Worm (Caenorhabditis elegans) whole organism, L4 larva: ENCODE results near the gene M163.1.
A peak's percentile ranks its signal among the peaks of the same experiment; 100 is the strongest.

Experiments
- F10B5.3 ChIP-seq: sonication (generic microtip); optimal IDR thresholded peaks from 2 replicates; lab custom pipeline; 2016; ENCODE audit warnings: mild to moderate bottlenecking, missing genetic modification characterization, missing compliant biosample characterization
- F37D6.2 ChIP-seq: sonication (generic microtip); optimal IDR thresholded peaks from 2 replicates; lab custom pipeline; 2016; ENCODE audit warnings: mild to moderate bottlenecking, missing genetic modification characterization, missing compliant biosample characterization
- F49E8.2 ChIP-seq: sonication (generic microtip); optimal IDR thresholded peaks from 2 replicates; lab custom pipeline; 2016; ENCODE audit warnings: missing compliant biosample characterization, mild to moderate bottlenecking, missing genetic modification characterization, borderline replicate concordance
- T20F7.1 ChIP-seq: fragments of 200-800 bp; sonication (Bioruptor generic); optimal IDR thresholded peaks from 2 replicates; lab custom pipeline; 2018; ENCODE audit warnings: mild to moderate bottlenecking, missing genetic modification characterization, missing compliant biosample characterization
- T26A8.4 ChIP-seq: fragments of 200-800 bp; sonication (Bioruptor generic); IDR thresholded peaks from 2 replicates; pipeline ENCODE4 v1.3.6; 2022; ENCODE audit warnings: missing genetic modification characterization, missing compliant biosample characterization
- Y105C5A.15 ChIP-seq: fragments of 200-800 bp; sonication (Bioruptor generic); IDR thresholded peaks from 2 replicates; pipeline ENCODE4 v1.3.6; 2022; ENCODE audit warnings: missing genetic modification characterization, missing compliant biosample characterization
- Y48G9A.11 ChIP-seq: fragments of 200-800 bp; sonication (Bioruptor generic); IDR thresholded peaks from 2 replicates; pipeline ENCODE4 v1.3.6; 2022; ENCODE audit warnings: missing genetic modification reagents, missing genetic modification characterization, missing compliant biosample characterization
- Y75B8A.6 ChIP-seq: fragments of 200-800 bp; sonication (Bioruptor generic); IDR thresholded peaks from 2 replicates; pipeline ENCODE4 v1.3.6; 2022; ENCODE audit warnings: missing genetic modification reagents, missing genetic modification characterization, missing compliant biosample characterization
- ZK337.2 ChIP-seq: fragments of 200-800 bp; sonication (Bioruptor generic); IDR thresholded peaks from 2 replicates; pipeline ENCODE4 v1.3.6; 2022; ENCODE audit warnings: missing genetic modification reagents, missing genetic modification characterization, missing compliant biosample characterization
- aha-1 ChIP-seq: fragments of 150-350 bp; peaks from one replicate; lab custom pipeline; 2014; ENCODE audit warnings: missing biosample characterization, missing genetic modification characterization
- aly-2 ChIP-seq: sonication (generic microtip); optimal IDR thresholded peaks from 2 replicates; lab custom pipeline; 2018; ENCODE audit warnings: missing biosample characterization, missing genetic modification characterization
- ceh-32 ChIP-seq: sonication (generic microtip); optimal IDR thresholded peaks from 2 replicates; lab custom pipeline; 2016; ENCODE audit warnings: mild to moderate bottlenecking, missing genetic modification characterization, missing compliant biosample characterization; ENCODE audit not compliant: poor library complexity
- ceh-44 ChIP-seq: fragments of 200-800 bp; sonication (Bioruptor generic); IDR thresholded peaks from 2 replicates; pipeline ENCODE4 v1.3.6; 2022; ENCODE audit warnings: missing genetic modification reagents, missing genetic modification characterization, missing compliant biosample characterization
- ceh-62 ChIP-seq: sonication (generic microtip); optimal IDR thresholded peaks from 2 replicates; lab custom pipeline; 2017; ENCODE audit warnings: missing biosample characterization, missing genetic modification characterization
- cey-2 ChIP-seq: sonication (generic microtip); optimal IDR thresholded peaks from 3 replicates; lab custom pipeline; 2017; ENCODE audit warnings: missing genetic modification characterization, mild to moderate bottlenecking, missing compliant biosample characterization, antibody characterized with exemption, borderline replicate concordance; ENCODE audit not compliant: insufficient read depth
- ctbp-1 ChIP-seq: fragments of 200-800 bp; sonication (Bioruptor generic); IDR thresholded peaks from 2 replicates; pipeline ENCODE4 v1.3.6; 2022; ENCODE audit warnings: missing genetic modification reagents, missing genetic modification characterization, missing compliant biosample characterization
- daf-19 ChIP-seq: fragments of 200-800 bp; sonication (Bioruptor generic); conservative IDR thresholded peaks from 2 replicates; pipeline ENCODE4 v1.3.6; 2022; ENCODE audit warnings: missing genetic modification characterization, missing compliant biosample characterization
- daf-8 ChIP-seq: fragments of 200-800 bp; sonication (Bioruptor generic); IDR thresholded peaks from 2 replicates; pipeline ENCODE4 v1.3.6; 2022; ENCODE audit warnings: missing genetic modification characterization, missing compliant biosample characterization
- dmd-9 ChIP-seq: fragments of 200-800 bp; sonication (Bioruptor generic); IDR thresholded peaks from 2 replicates; pipeline ENCODE4 v1.3.6; 2022; ENCODE audit warnings: missing genetic modification reagents, missing genetic modification characterization, missing compliant biosample characterization
- egl-27 ChIP-seq: sonication (generic microtip); optimal IDR thresholded peaks from 3 replicates; lab custom pipeline; 2017; ENCODE audit warnings: missing biosample characterization, missing genetic modification reagents, missing genetic modification characterization
- gei-8 ChIP-seq: fragments of 200-800 bp; sonication (Bioruptor generic); optimal IDR thresholded peaks from 2 replicates; lab custom pipeline; 2018; ENCODE audit warnings: mild to moderate bottlenecking, missing genetic modification characterization, missing compliant biosample characterization
- hlh-11 ChIP-seq: fragments of 200-800 bp; sonication (Bioruptor generic); optimal IDR thresholded peaks from 2 replicates; lab custom pipeline; 2018; ENCODE audit warnings: mild to moderate bottlenecking, missing genetic modification characterization, missing compliant biosample characterization
- hmg-1.1 ChIP-seq: fragments of 200-800 bp; sonication (Bioruptor generic); IDR thresholded peaks from 2 replicates; pipeline ENCODE4 v1.3.6; 2022; ENCODE audit warnings: missing genetic modification reagents, missing genetic modification characterization, missing compliant biosample characterization
- jun-1 ChIP-seq: fragments of 150-350 bp; optimal IDR thresholded peaks from 2 replicates; lab custom pipeline; 2014; ENCODE audit warnings: missing biosample characterization, missing genetic modification reagents, missing genetic modification characterization
- lin-13 ChIP-seq: fragments of 150-350 bp; optimal IDR thresholded peaks from 2 replicates; lab custom pipeline; 2014; ENCODE audit warnings: missing biosample characterization, missing genetic modification reagents, missing genetic modification characterization
- lin-29 ChIP-seq: fragments of 200-800 bp; sonication (Bioruptor generic); IDR thresholded peaks from 2 replicates; pipeline ENCODE4 v1.3.6; 2022; ENCODE audit warnings: missing genetic modification reagents, missing genetic modification characterization, missing compliant biosample characterization
- lin-38 ChIP-seq: fragments of 200-800 bp; sonication (Bioruptor generic); IDR thresholded peaks from 2 replicates; pipeline ENCODE4 v1.3.6; 2022; ENCODE audit warnings: missing genetic modification reagents, missing genetic modification characterization, missing compliant biosample characterization
- lsy-2 ChIP-seq, 2 experiments: fragments of 150-350 bp in 1 of 2; sonication (generic microtip) in 1 of 2; optimal IDR thresholded peaks; 2 replicates each; lab custom pipeline; 2014 to 2017; ENCODE audit warnings: missing biosample characterization in 2 of 2, missing genetic modification characterization in 2 of 2
- mes-2 ChIP-seq: sonication (generic microtip); optimal IDR thresholded peaks from 2 replicates; lab custom pipeline; 2016; ENCODE audit warnings: missing genotype, mild to moderate bottlenecking, missing genetic modification characterization, missing compliant biosample characterization; ENCODE audit not compliant: poor library complexity, severe bottlenecking
- mxl-3 ChIP-seq: fragments of 200-800 bp; sonication (Bioruptor generic); optimal IDR thresholded peaks from 2 replicates; lab custom pipeline; 2018; ENCODE audit warnings: mild to moderate bottlenecking, missing genetic modification characterization, missing compliant biosample characterization
- nhr-10 ChIP-seq: fragments of 150-350 bp; optimal IDR thresholded peaks from 2 replicates; lab custom pipeline; 2014; ENCODE audit warnings: missing biosample characterization, missing genetic modification characterization
- nhr-25 ChIP-seq: sonication (generic microtip); optimal IDR thresholded peaks from 2 replicates; lab custom pipeline; 2017; ENCODE audit warnings: missing genetic modification characterization, mild to moderate bottlenecking, missing compliant biosample characterization, antibody characterized with exemption, moderate library complexity, borderline replicate concordance; ENCODE audit not compliant: insufficient read depth
- nhr-28 ChIP-seq: fragments of 150-350 bp; optimal IDR thresholded peaks from 2 replicates; lab custom pipeline; 2014; ENCODE audit warnings: missing biosample characterization, missing genetic modification characterization
- nhr-41 ChIP-seq: fragments of 200-800 bp; sonication (Bioruptor generic); IDR thresholded peaks from 2 replicates; pipeline ENCODE4 v1.3.6; 2022; ENCODE audit warnings: missing genetic modification reagents, missing genetic modification characterization, missing compliant biosample characterization
- nhr-48 ChIP-seq: sonication (generic microtip); optimal IDR thresholded peaks from 2 replicates; lab custom pipeline; 2016; ENCODE audit warnings: mild to moderate bottlenecking, missing genetic modification characterization, missing compliant biosample characterization
- nhr-76 ChIP-seq: fragments of 150-350 bp; optimal IDR thresholded peaks from 2 replicates; lab custom pipeline; 2014; ENCODE audit warnings: missing biosample characterization, missing genetic modification characterization
- nhr-77 ChIP-seq: fragments of 150-350 bp; optimal IDR thresholded peaks from 2 replicates; lab custom pipeline; 2014; ENCODE audit warnings: missing biosample characterization, missing genetic modification characterization
- php-3 ChIP-seq: fragments of 200-800 bp; sonication (Bioruptor generic); IDR thresholded peaks from 2 replicates; pipeline ENCODE4 v1.3.6; 2022; ENCODE audit warnings: missing genetic modification reagents, missing genetic modification characterization, missing compliant biosample characterization
- pqm-1 ChIP-seq: sonication (generic microtip); optimal IDR thresholded peaks from 2 replicates; lab custom pipeline; 2017; ENCODE audit warnings: missing biosample characterization, missing genetic modification characterization
- set-16 ChIP-seq: fragments of 200-800 bp; sonication (Bioruptor generic); IDR thresholded peaks from 2 replicates; pipeline ENCODE4 v1.3.6; 2022; ENCODE audit warnings: missing genetic modification reagents, missing genetic modification characterization, missing compliant biosample characterization
- skn-1 ChIP-seq: fragments of 150-350 bp; optimal IDR thresholded peaks from 2 replicates; lab custom pipeline; 2014; ENCODE audit warnings: missing biosample characterization, missing genetic modification characterization
- snpc-1.2 ChIP-seq: fragments of 200-800 bp; sonication (Bioruptor generic); IDR thresholded peaks from 2 replicates; pipeline ENCODE4 v1.3.6; 2022; ENCODE audit warnings: missing genetic modification reagents, missing genetic modification characterization, missing compliant biosample characterization
- snpc-4 ChIP-seq: fragments of 150-350 bp; optimal IDR thresholded peaks from 2 replicates; lab custom pipeline; 2014; ENCODE audit warnings: missing biosample characterization, missing genetic modification characterization
- spr-1 ChIP-seq: sonication (generic microtip); optimal IDR thresholded peaks from 2 replicates; lab custom pipeline; 2016; ENCODE audit warnings: mild to moderate bottlenecking, missing genetic modification characterization, missing compliant biosample characterization
- tag-97 ChIP-seq: fragments of 200-800 bp; sonication (Bioruptor generic); IDR thresholded peaks from 2 replicates; pipeline ENCODE4 v1.3.6; 2022; ENCODE audit warnings: missing genetic modification characterization, missing compliant biosample characterization
- unc-62 ChIP-seq, 3 experiments: fragments of 150-350 bp in 1 of 3; sonication (generic microtip); optimal IDR thresholded peaks in 2 of 3; peaks in 1 of 3; 1 replicate in 1 of 3; 2 replicates in 2 of 3; lab custom pipeline; 2014 to 2017; ENCODE audit warnings: missing biosample characterization in 3 of 3, missing genetic modification characterization in 3 of 3, missing genetic modification reagents in 3 of 3, missing genotype in 1 of 3
- vab-7 ChIP-seq: fragments of 200-800 bp; sonication (Bioruptor generic); IDR thresholded peaks from 2 replicates; pipeline ENCODE4 v1.3.6; 2022; ENCODE audit warnings: missing genetic modification reagents, missing genetic modification characterization, missing compliant biosample characterization
- zfp-2 ChIP-seq: sonication (generic microtip); optimal IDR thresholded peaks from 2 replicates; lab custom pipeline; 2016; ENCODE audit warnings: mild to moderate bottlenecking, missing genetic modification characterization, missing compliant biosample characterization
- zfp-3 ChIP-seq: fragments of 200-800 bp; sonication (Bioruptor generic); conservative IDR thresholded peaks from 2 replicates; pipeline ENCODE4 v1.3.6; 2022; ENCODE audit warnings: missing genetic modification reagents, missing genetic modification characterization, missing compliant biosample characterization
- ztf-11 ChIP-seq: fragments of 150-350 bp; optimal IDR thresholded peaks from 2 replicates; lab custom pipeline; 2014; ENCODE audit warnings: missing biosample characterization, missing genetic modification characterization
- ztf-7 ChIP-seq: fragments of 150-350 bp; optimal IDR thresholded peaks from 2 replicates; lab custom pipeline; 2014; ENCODE audit warnings: missing biosample characterization, missing genetic modification characterization

M163.1 gene

DNA sequence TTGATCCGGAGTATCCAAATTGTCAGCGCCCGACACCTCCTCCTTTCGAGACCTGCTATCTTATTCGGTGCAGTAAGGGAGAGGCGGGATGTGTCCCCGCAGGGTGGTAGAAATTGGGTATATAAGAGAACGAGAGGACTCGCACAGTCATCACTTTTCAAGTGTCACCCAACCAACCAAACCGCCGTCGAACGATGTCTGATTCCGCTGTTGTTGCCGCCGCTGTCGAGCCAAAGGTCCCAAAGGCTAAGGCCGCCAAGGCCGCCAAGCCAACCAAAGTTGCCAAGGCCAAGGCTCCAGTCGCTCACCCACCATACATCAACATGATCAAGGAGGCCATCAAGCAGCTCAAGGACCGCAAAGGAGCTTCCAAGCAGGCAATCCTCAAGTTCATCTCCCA lies 13.7 kb downstream of the M163.1 start, which contains the start of gene his-24 (continued):
- peak; percentile 65 for TF ChIP-seq php-3
- TF ChIP-seq ZK337.2: no peak
- no peak for TF ChIP-seq gei-8 (GFP tag; lab: Kevin White, UChicago)
- peak; percentile 18 for TF ChIP-seq nhr-25
- TF ChIP-seq mes-2 (tag; lab: Kevin White, UChicago): peak; percentile 81
- no peak for TF ChIP-seq skn-1 (tag; lab: Kevin White, UChicago)
- no peak for TF ChIP-seq nhr-41
- TF ChIP-seq cey-2 (tag; lab: Kevin White, UChicago): no peak
- TF ChIP-seq nhr-28 (tag; lab: Kevin White, UChicago): peak; percentile 56
- TF ChIP-seq lin-13 (GFP tag; lab: Kevin White, UChicago): peak; percentile 25
- TF ChIP-seq zfp-3 (GFP tag; lab: Robert Waterston, UW): no peak
- 0 out of 2 replicates have a peak, but pooled peaks have one; percentile 32 for TF ChIP-seq vab-7 (GFP tag; lab: Robert Waterston, UW)
- no peak for TF ChIP-seq tag-97 (GFP tag; lab: Robert Waterston, UW)
- peak; percentile 19 for TF ChIP-seq F37D6.2 (tag; lab: Kevin White, UChicago)
- no peak for TF ChIP-seq Y105C5A.15 (GFP tag; lab: Robert Waterston, UW)
- no peak for TF ChIP-seq lin-38
- TF ChIP-seq ceh-62: no peak
- peak; percentile 66; the same call in 1 of the 2 replicates for TF ChIP-seq dmd-9
- no peak for TF ChIP-seq egl-27
- no peak for TF ChIP-seq Y48G9A.11
- no peak for TF ChIP-seq Y75B8A.6 (GFP tag; lab: Robert Waterston, UW)
- no peak for TF ChIP-seq F10B5.3 (tag; lab: Kevin White, UChicago)
- TF ChIP-seq zfp-2: no peak
- peak; percentile 40 for TF ChIP-seq pqm-1 (tag; lab: Kevin White, UChicago)
- TF ChIP-seq nhr-10 (tag; lab: Kevin White, UChicago): no peak
- no peak for TF ChIP-seq snpc-1.2
- no peak for TF ChIP-seq daf-8 (GFP tag; lab: Robert Waterston, UW)
- no peak for TF ChIP-seq set-16
- TF ChIP-seq ztf-11 (tag; lab: Kevin White, UChicago): no peak
- peak in 1 of 2 experiments; percentile 70 for TF ChIP-seq lsy-2 (tag; optimal IDR thresholded peaks at IDR 0.05; lab: Kevin White, UChicago)
- peak; percentile 70 for TF ChIP-seq hlh-11 (tag; lab: Kevin White, UChicago)
- peak; percentile 39 for TF ChIP-seq spr-1 (tag; lab: Kevin White, UChicago)
- no peak for TF ChIP-seq nhr-76 (tag; lab: Kevin White, UChicago)
- peak; percentile 99 for TF ChIP-seq aha-1 (tag; lab: Kevin White, UChicago)
- peak; percentile 79 for TF ChIP-seq hmg-1.1 (GFP tag; lab: Robert Waterston, UW)
- peak; percentile 20 for TF ChIP-seq ztf-7 (tag; lab: Kevin White, UChicago)
- TF ChIP-seq ceh-44 (GFP tag; lab: Robert Waterston, UW): no peak
- TF ChIP-seq mxl-3 (GFP tag; lab: Kevin White, UChicago): peak; percentile 56
- TF ChIP-seq unc-62 (GFP tag; optimal IDR thresholded peaks at IDR 0.05 in 1 of 2; lab: Kevin White, UChicago): no peak
- TF ChIP-seq unc-62 (tag; optimal IDR thresholded peaks at IDR 0.05; lab: Kevin White, UChicago): no peak
- peak; percentile 54 for TF ChIP-seq T26A8.4 (GFP tag; lab: Robert Waterston, UW)
- peak; percentile 62; the same call in 1 of the 2 replicates for TF ChIP-seq ctbp-1
- no peak for TF ChIP-seq T20F7.1 (GFP tag; lab: Kevin White, UChicago)
- peak; percentile 8 for TF ChIP-seq nhr-48 (tag; lab: Kevin White, UChicago)
- no peak for TF ChIP-seq jun-1 (tag; lab: Kevin White, UChicago)
- TF ChIP-seq ceh-32: no peak
- TF ChIP-seq F49E8.2: no peak
- TF ChIP-seq nhr-77 (tag; lab: Kevin White, UChicago): peak; percentile 63
- no peak for TF ChIP-seq aly-2
- no peak for TF ChIP-seq snpc-4 (tag; lab: Kevin White, UChicago)
- TF ChIP-seq lin-29 (GFP tag; lab: Robert Waterston, UW): no peak
- TF ChIP-seq daf-19 (GFP tag; lab: Robert Waterston, UW): no peak
